Fruit fly (Drosophila melanogaster) whole organism, embryonic: ENCODE results near the gene CG32243.

ENCODE experiments used
- CG10209 ChIP-seq: fragments of 200-800 bp; sonication (Bioruptor generic); optimal IDR thresholded peaks from 3 replicates; lab custom pipeline; 2017; ENCODE audit warnings: missing biosample characterization, mild to moderate bottlenecking, missing genetic modification characterization, missing genetic modification reagents
- CG11723 ChIP-seq: fragments of 200-800 bp; sonication (Bioruptor generic); optimal IDR thresholded peaks from 2 replicates; lab custom pipeline; 2017; ENCODE audit warnings: missing biosample characterization, mild to moderate bottlenecking, missing genetic modification characterization
- CG13624 ChIP-seq: fragments of 200-800 bp; sonication (Bioruptor generic); optimal IDR thresholded peaks from 2 replicates; lab custom pipeline; 2016; ENCODE audit warnings: missing biosample characterization, missing genetic modification characterization
- CG13894 ChIP-seq: fragments of 200-800 bp; sonication (Bioruptor generic); optimal IDR thresholded peaks from 3 replicates; lab custom pipeline; 2018; ENCODE audit warnings: missing biosample characterization, mild to moderate bottlenecking, missing genetic modification characterization, moderate library complexity
- CG16779 ChIP-seq: fragments of 200-800 bp; sonication (Bioruptor generic); IDR thresholded peaks from 2 replicates; pipeline ENCODE4 v1.3.6; 2022; ENCODE audit warnings: missing biosample characterization, missing genetic modification characterization
- CG17385 ChIP-seq: fragments of 200-800 bp; sonication (Bioruptor generic); optimal IDR thresholded peaks from 3 replicates; lab custom pipeline; 2018; ENCODE audit warnings: missing biosample characterization, mild to moderate bottlenecking, missing genetic modification characterization
- CG17568 ChIP-seq: fragments of 200-800 bp; sonication (Bioruptor generic); optimal IDR thresholded peaks from 2 replicates; lab custom pipeline; 2018; ENCODE audit warnings: missing biosample characterization, mild to moderate bottlenecking, missing genetic modification characterization, moderate library complexity
- CG33557 ChIP-seq: fragments of 200-800 bp; sonication (Bioruptor generic); optimal IDR thresholded peaks from 2 replicates; lab custom pipeline; 2019; ENCODE audit warnings: missing biosample characterization, mild to moderate bottlenecking, missing genetic modification characterization, moderate library complexity
- CG4404 ChIP-seq: fragments of 200-800 bp; sonication (Bioruptor generic); IDR thresholded peaks from 2 replicates; pipeline ENCODE4 v1.3.6; 2022; ENCODE audit warnings: missing biosample characterization, missing genetic modification characterization
- CG4730 ChIP-seq: fragments of 200-800 bp; sonication (Bioruptor generic); IDR thresholded peaks from 2 replicates; pipeline ENCODE4 v1.3.6; 2022; ENCODE audit warnings: missing biosample characterization, missing genetic modification characterization
- CG7357 ChIP-seq: fragments of 200-800 bp; sonication (Bioruptor generic); IDR thresholded peaks from 3 replicates; pipeline ENCODE4 v1.3.6; 2022; ENCODE audit warnings: missing biosample characterization, missing genetic modification characterization
- CG8765 ChIP-seq: fragments of 200-800 bp; sonication (Bioruptor generic); IDR thresholded peaks from 2 replicates; pipeline ENCODE4 v1.3.6; 2022; ENCODE audit warnings: missing biosample characterization, missing genetic modification characterization
- CG9609 ChIP-seq: fragments of 200-800 bp; sonication (Bioruptor generic); optimal IDR thresholded peaks from 3 replicates; lab custom pipeline; 2016; ENCODE audit warnings: missing biosample characterization, missing genetic modification characterization
- CG9817 ChIP-seq: fragments of 200-800 bp; sonication (Bioruptor generic); optimal IDR thresholded peaks from 2 replicates; lab custom pipeline; 2018; ENCODE audit warnings: missing biosample characterization, mild to moderate bottlenecking, missing genetic modification characterization, moderate library complexity
- CTCF ChIP-seq: fragments of 200-800 bp; sonication (Bioruptor generic); optimal IDR thresholded peaks from 2 replicates; lab custom pipeline; 2017; ENCODE audit warnings: missing biosample characterization, mild to moderate bottlenecking, missing genetic modification characterization, moderate library complexity
- CoRest ChIP-seq: fragments of 200-800 bp; sonication (Bioruptor generic); optimal IDR thresholded peaks from 3 replicates; lab custom pipeline; 2018; ENCODE audit warnings: missing biosample characterization, mild to moderate bottlenecking, missing genetic modification characterization, moderate library complexity
- Doc2 ChIP-seq: fragments of 200-800 bp; sonication (Bioruptor generic); IDR thresholded peaks from 2 replicates; pipeline ENCODE4 v1.3.6; 2022; ENCODE audit warnings: missing biosample characterization, missing genetic modification characterization
- E2f2 ChIP-seq: fragments of 200-800 bp; sonication (Bioruptor generic); IDR thresholded peaks from 2 replicates; pipeline ENCODE4 v1.3.6; 2022; ENCODE audit warnings: missing biosample characterization, missing genetic modification characterization
- ERR ChIP-seq: fragments of 200-800 bp; sonication (Bioruptor generic); optimal IDR thresholded peaks from 2 replicates; lab custom pipeline; 2016; ENCODE audit warnings: missing biosample characterization, missing genetic modification characterization
- Fer3 ChIP-seq: fragments of 200-800 bp; sonication (Bioruptor generic); optimal IDR thresholded peaks from 2 replicates; lab custom pipeline; 2018; ENCODE audit warnings: missing biosample characterization, mild to moderate bottlenecking, missing genetic modification characterization, moderate library complexity
- H2.0 ChIP-seq: fragments of 200-800 bp; sonication (Bioruptor generic); IDR thresholded peaks from 2 replicates; pipeline ENCODE4 v1.3.6; 2022; ENCODE audit warnings: missing biosample characterization, missing genetic modification characterization
- Hr51 ChIP-seq, 2 experiments: fragments of 200-800 bp; sonication (Bioruptor generic); optimal IDR thresholded peaks; 2 replicates in 1 of 2; 3 replicates in 1 of 2; lab custom pipeline; 2016 to 2018; ENCODE audit warnings: missing biosample characterization in 2 of 2, missing genetic modification characterization in 2 of 2, mild to moderate bottlenecking in 1 of 2, moderate library complexity in 1 of 2
- Kr ChIP-seq: fragments of 200-800 bp; sonication (Bioruptor generic); optimal IDR thresholded peaks from 2 replicates; lab custom pipeline; 2017; ENCODE audit warnings: missing biosample characterization, mild to moderate bottlenecking, missing genetic modification characterization
- MTF-1 ChIP-seq: fragments of 200-800 bp; sonication (Bioruptor generic); optimal IDR thresholded peaks from 2 replicates; lab custom pipeline; 2018; ENCODE audit warnings: missing biosample characterization, mild to moderate bottlenecking, missing genetic modification characterization, borderline replicate concordance
- Max ChIP-seq: fragments of 200-800 bp; sonication (Bioruptor generic); optimal IDR thresholded peaks from 2 replicates; lab custom pipeline; 2016; ENCODE audit warnings: missing biosample characterization, mild to moderate bottlenecking, missing genetic modification characterization
- Med ChIP-seq: fragments of 200-800 bp; sonication (Bioruptor generic); peaks from one replicate; lab custom pipeline; 2016; ENCODE audit warnings: missing biosample characterization, missing genetic modification characterization, mild to moderate bottlenecking, inconsistent platforms, moderate library complexity
- NfI ChIP-seq: fragments of 200-800 bp; sonication (Bioruptor generic); optimal IDR thresholded peaks from 3 replicates; lab custom pipeline; 2018; ENCODE audit warnings: missing biosample characterization, mild to moderate bottlenecking, missing genetic modification characterization, moderate library complexity
- Ptx1 ChIP-seq: fragments of 200-800 bp; sonication (Bioruptor generic); IDR thresholded peaks from 2 replicates; pipeline ENCODE4 v1.3.6; 2022; ENCODE audit warnings: missing biosample characterization, missing genetic modification characterization
- Six4 ChIP-seq: fragments of 200-800 bp; sonication (Bioruptor generic); optimal IDR thresholded peaks from 2 replicates; lab custom pipeline; 2016; ENCODE audit warnings: missing biosample characterization, missing genetic modification characterization
- Sry-δ ChIP-seq: fragments of 200-800 bp; sonication (Bioruptor generic); optimal IDR thresholded peaks from 2 replicates; lab custom pipeline; 2016; ENCODE audit warnings: missing biosample characterization, missing genetic modification characterization
- Xrp1 ChIP-seq: fragments of 200-800 bp; sonication (Bioruptor generic); IDR thresholded peaks from 2 replicates; pipeline ENCODE4 v1.3.6; 2022; ENCODE audit warnings: missing biosample characterization, missing genetic modification characterization
- ab ChIP-seq: fragments of 200-800 bp; sonication (Bioruptor generic); optimal IDR thresholded peaks from 2 replicates; lab custom pipeline; 2016; ENCODE audit warnings: missing biosample characterization, missing genetic modification characterization
- abd-A ChIP-seq: fragments of 200-800 bp; sonication (Bioruptor generic); optimal IDR thresholded peaks from 3 replicates; lab custom pipeline; 2019; ENCODE audit warnings: missing biosample characterization, mild to moderate bottlenecking, missing genetic modification characterization, moderate library complexity
- bbx ChIP-seq: fragments of 200-800 bp; sonication (Bioruptor generic); IDR thresholded peaks from 2 replicates; pipeline ENCODE4 v1.3.6; 2022; ENCODE audit warnings: missing biosample characterization, missing genetic modification characterization; ENCODE audit not compliant: partially characterized antibody
- bigmax ChIP-seq: fragments of 200-800 bp; sonication (Bioruptor generic); optimal IDR thresholded peaks from 2 replicates; lab custom pipeline; 2018; ENCODE audit warnings: missing biosample characterization, mild to moderate bottlenecking, missing genetic modification characterization
- bsh ChIP-seq, 2 experiments: fragments of 200-800 bp; sonication (Bioruptor generic); optimal IDR thresholded peaks; 2 replicates each; lab custom pipeline; 2017 to 2018; ENCODE audit warnings: mild to moderate bottlenecking in 2 of 2, missing biosample characterization in 2 of 2, missing genetic modification characterization in 2 of 2, moderate library complexity in 1 of 2
- ems ChIP-seq: fragments of 200-800 bp; sonication (Bioruptor generic); optimal IDR thresholded peaks from 3 replicates; lab custom pipeline; 2016; ENCODE audit warnings: missing biosample characterization, missing genetic modification characterization
- eyg ChIP-seq: fragments of 200-800 bp; sonication (Bioruptor generic); optimal IDR thresholded peaks from 3 replicates; lab custom pipeline; 2016; ENCODE audit warnings: missing biosample characterization, missing genetic modification characterization
- fu2 ChIP-seq: fragments of 200-800 bp; sonication (Bioruptor generic); optimal IDR thresholded peaks from 2 replicates; lab custom pipeline; 2016; ENCODE audit warnings: missing biosample characterization, missing genetic modification characterization
- gsb ChIP-seq: fragments of 200-800 bp; sonication (Bioruptor generic); IDR thresholded peaks from 2 replicates; pipeline ENCODE4 v1.3.6; 2022; ENCODE audit warnings: missing biosample characterization, missing genetic modification characterization
- ind ChIP-seq: fragments of 200-800 bp; sonication (Bioruptor generic); optimal IDR thresholded peaks from 3 replicates; lab custom pipeline; 2016; ENCODE audit warnings: missing biosample characterization, missing genetic modification characterization
- otp ChIP-seq: fragments of 200-800 bp; sonication (Bioruptor generic); IDR thresholded peaks from 3 replicates; pipeline ENCODE4, ENCODE4 v1.3.6; 2022; ENCODE audit warnings: missing biosample characterization, missing genetic modification characterization
- pros ChIP-seq: fragments of 200-800 bp; sonication (Bioruptor generic); optimal IDR thresholded peaks from 3 replicates; lab custom pipeline; 2019; ENCODE audit warnings: missing biosample characterization, mild to moderate bottlenecking, missing genetic modification characterization, moderate library complexity
- psq ChIP-seq: fragments of 200-800 bp; sonication (Bioruptor generic); optimal IDR thresholded peaks from 2 replicates; lab custom pipeline; 2017; ENCODE audit warnings: missing biosample characterization, missing genetic modification characterization
- sd ChIP-seq: fragments of 200-800 bp; sonication (Bioruptor generic); optimal IDR thresholded peaks from 3 replicates; lab custom pipeline; 2018; ENCODE audit warnings: missing biosample characterization, mild to moderate bottlenecking, missing genetic modification characterization, moderate library complexity
- sim ChIP-seq: fragments of 200-800 bp; sonication (Bioruptor generic); IDR thresholded peaks from 2 replicates; pipeline ENCODE4 v1.3.6; 2022; ENCODE audit warnings: missing biosample characterization, missing genetic modification characterization
- so ChIP-seq: fragments of 200-800 bp; sonication (Bioruptor generic); IDR thresholded peaks from 3 replicates; pipeline ENCODE4 v1.3.6; 2022; ENCODE audit warnings: missing biosample characterization, missing genetic modification characterization
- sr ChIP-seq: fragments of 200-800 bp; sonication (Bioruptor generic); IDR thresholded peaks from 3 replicates; pipeline ENCODE4 v1.3.6; 2022; ENCODE audit warnings: missing biosample characterization, missing genetic modification characterization
- unc-4 ChIP-seq: fragments of 200-800 bp; sonication (Bioruptor generic); IDR thresholded peaks from 2 replicates; pipeline ENCODE4 v1.3.6; 2022; ENCODE audit warnings: missing biosample characterization, missing genetic modification characterization; ENCODE audit not compliant: partially characterized antibody
- zfh2 ChIP-seq: fragments of 200-800 bp; sonication (Bioruptor generic); optimal IDR thresholded peaks from 2 replicates; lab custom pipeline; 2016; ENCODE audit warnings: missing biosample characterization, missing genetic modification characterization

The CG32243 gene

dm6 chr3L:4541573-4542371 lies 728 bp upstream of the CG32243 start, which contains the start of gene CG11357 (continued):
- peak; percentile 53 for TF ChIP-seq pros
- peak; percentile 87 for TF ChIP-seq abd-A
- TF ChIP-seq gsb (GFP tag; lab: Robert Waterston, UW): peak; percentile 98
- peak; percentile 99 for TF ChIP-seq CG9817 (tag; lab: Kevin White, UChicago)
- peak; percentile 95 for TF ChIP-seq CG16779 (GFP tag; lab: Robert Waterston, UW)
- peak; percentile 99 for TF ChIP-seq NfI (GFP tag; lab: Kevin White, UChicago)
- peak; percentile 99 for TF ChIP-seq sim (GFP tag; lab: Robert Waterston, UW)
- TF ChIP-seq psq (GFP tag; lab: Kevin White, UChicago): peak; percentile 91
- peak; percentile 70 for TF ChIP-seq bigmax (GFP tag; lab: Kevin White, UChicago)
- peak; percentile 96 for TF ChIP-seq ind (GFP tag; lab: Kevin White, UChicago)
- TF ChIP-seq H2.0 (GFP tag; lab: Robert Waterston, UW): peak; percentile 98
- TF ChIP-seq CG7357 (GFP tag; lab: Robert Waterston, UW): peak; percentile 95
- peak; percentile 73 for TF ChIP-seq Sry-δ
- peak; percentile 98 for TF ChIP-seq CG13894
- peak; percentile 77 for TF ChIP-seq unc-4 (GFP tag; lab: Robert Waterston, UW)
- peak; percentile 93 for TF ChIP-seq Six4 (GFP tag; lab: Kevin White, UChicago)
- peak; percentile 73 for TF ChIP-seq fu2 (GFP tag; lab: Kevin White, UChicago)
- peak; percentile 97 for TF ChIP-seq otp (GFP tag; lab: Robert Waterston, UW)
- TF ChIP-seq E2f2 (GFP tag; lab: Robert Waterston, UW): peak; percentile 90
- peak; percentile 86 for TF ChIP-seq bbx (GFP tag; lab: Robert Waterston, UW)
- peak; percentile 100 for TF ChIP-seq Xrp1 (GFP tag; lab: Robert Waterston, UW)
- peak; percentile 96 for TF ChIP-seq MTF-1 (GFP tag; lab: Kevin White, UChicago)
- TF ChIP-seq so (GFP tag; lab: Robert Waterston, UW): peak; percentile 98
- TF ChIP-seq bsh (GFP tag; optimal IDR thresholded peaks at IDR 0.05; lab: Kevin White, UChicago): peak; percentile 97 to 99
- peak; percentile 25 for TF ChIP-seq CG9609 (GFP tag; lab: Kevin White, UChicago)
- TF ChIP-seq sd (tag; lab: Kevin White, UChicago): peak; percentile 97
- peak; percentile 83 for TF ChIP-seq zfh2 (GFP tag; lab: Kevin White, UChicago)
- peak; percentile 96 for TF ChIP-seq CG17385 (GFP tag; lab: Kevin White, UChicago)
- TF ChIP-seq ERR (GFP tag; lab: Kevin White, UChicago): peak; percentile 35
- TF ChIP-seq CG11723 (GFP tag; lab: Kevin White, UChicago): peak; percentile 96
- TF ChIP-seq CG17568: peak; percentile 98
- TF ChIP-seq Doc2 (GFP tag; lab: Robert Waterston, UW): peak; percentile 93
- peak; percentile 58 for TF ChIP-seq eyg
- TF ChIP-seq Hr51 (GFP tag; optimal IDR thresholded peaks at IDR 0.05; lab: Kevin White, UChicago): peak; percentile 90 to 99
- TF ChIP-seq Fer3 (tag; lab: Kevin White, UChicago): peak; percentile 99
- TF ChIP-seq Med (GFP tag; lab: Kevin White, UChicago): peak; percentile 96
- TF ChIP-seq Ptx1 (GFP tag; lab: Robert Waterston, UW): peak; percentile 99
- TF ChIP-seq CG13624 (GFP tag; lab: Kevin White, UChicago): peak; percentile 88
- TF ChIP-seq CG8765: peak; percentile 97
- TF ChIP-seq Max (GFP tag; lab: Kevin White, UChicago): peak; percentile 88
- TF ChIP-seq ems (GFP tag; lab: Kevin White, UChicago): peak; percentile 85
- peak; percentile 97 for TF ChIP-seq CG33557 (GFP tag; lab: Kevin White, UChicago)
- TF ChIP-seq CG4730 (GFP tag; lab: Robert Waterston, UW): peak; percentile 98
- peak; percentile 99 for TF ChIP-seq CoRest (tag; lab: Kevin White, UChicago)
- peak; percentile 98 for TF ChIP-seq CG4404 (GFP tag; lab: Robert Waterston, UW)
- TF ChIP-seq Kr (GFP tag; lab: Kevin White, UChicago): no peak
- peak; percentile 56 for TF ChIP-seq CTCF
- TF ChIP-seq sr (GFP tag; lab: Robert Waterston, UW): peak; percentile 89
- TF ChIP-seq ab: no peak
- peak; percentile 98 for TF ChIP-seq CG10209 (GFP tag; lab: Kevin White, UChicago)
